Fruit fly (Drosophila melanogaster) whole organism, adult: ENCODE results near the gene betaNACtes1.
A peak's percentile ranks its signal among the peaks of the same experiment; 100 is the strongest.

ENCODE experiments used
- CG12768 ChIP-seq: fragments of 200-800 bp; sonication (Bioruptor generic); optimal IDR thresholded peaks from 2 replicates; lab custom pipeline; 2017; ENCODE audit warnings: missing biosample characterization, missing genetic modification characterization, mild to moderate bottlenecking, moderate library complexity, missing genetic modification reagents
- CG33017 ChIP-seq: fragments of 200-800 bp; sonication (Bioruptor generic); optimal IDR thresholded peaks from 2 replicates; lab custom pipeline; 2018; ENCODE audit warnings: missing biosample characterization, mild to moderate bottlenecking, missing genetic modification characterization, moderate library complexity
- CG5204 ChIP-seq: fragments of 200-800 bp; sonication (Bioruptor generic); optimal IDR thresholded peaks from 2 replicates; lab custom pipeline; 2016; ENCODE audit warnings: missing biosample characterization, missing genetic modification characterization
- CG7045 ChIP-seq: fragments of 200-800 bp; sonication (Bioruptor generic); optimal IDR thresholded peaks from 2 replicates; lab custom pipeline; 2017; ENCODE audit warnings: missing biosample characterization, mild to moderate bottlenecking, missing genetic modification characterization
- Hr96 ChIP-seq: fragments of 200-800 bp; sonication (Bioruptor generic); optimal IDR thresholded peaks from 2 replicates; lab custom pipeline; 2016; ENCODE audit warnings: missing biosample characterization, missing genetic modification characterization
- Mnt ChIP-seq: fragments of 200-800 bp; sonication (Bioruptor generic); optimal IDR thresholded peaks from 2 replicates; lab custom pipeline; 2016; ENCODE audit warnings: missing biosample characterization, mild to moderate bottlenecking, missing genetic modification characterization
- bab1 ChIP-seq: fragments of 200-800 bp; sonication (Bioruptor generic); optimal IDR thresholded peaks from 3 replicates; lab custom pipeline; 2019; ENCODE audit warnings: missing biosample characterization, mild to moderate bottlenecking, missing genetic modification characterization, moderate library complexity
- cnc ChIP-seq, 2 experiments: fragments of >200 bp; optimal IDR thresholded peaks; 2 replicates each; lab custom pipeline; 2017
- kay ChIP-seq: fragments of 200-800 bp; sonication (Bioruptor generic); peaks from one replicate; lab custom pipeline; 2016; ENCODE audit warnings: missing biosample characterization, missing genetic modification characterization, borderline replicate concordance
- tj ChIP-seq: fragments of 200-800 bp; sonication (Bioruptor generic); optimal IDR thresholded peaks from 3 replicates; lab custom pipeline; 2017; ENCODE audit warnings: missing biosample characterization, mild to moderate bottlenecking, missing genetic modification characterization, moderate library complexity

DNA sequence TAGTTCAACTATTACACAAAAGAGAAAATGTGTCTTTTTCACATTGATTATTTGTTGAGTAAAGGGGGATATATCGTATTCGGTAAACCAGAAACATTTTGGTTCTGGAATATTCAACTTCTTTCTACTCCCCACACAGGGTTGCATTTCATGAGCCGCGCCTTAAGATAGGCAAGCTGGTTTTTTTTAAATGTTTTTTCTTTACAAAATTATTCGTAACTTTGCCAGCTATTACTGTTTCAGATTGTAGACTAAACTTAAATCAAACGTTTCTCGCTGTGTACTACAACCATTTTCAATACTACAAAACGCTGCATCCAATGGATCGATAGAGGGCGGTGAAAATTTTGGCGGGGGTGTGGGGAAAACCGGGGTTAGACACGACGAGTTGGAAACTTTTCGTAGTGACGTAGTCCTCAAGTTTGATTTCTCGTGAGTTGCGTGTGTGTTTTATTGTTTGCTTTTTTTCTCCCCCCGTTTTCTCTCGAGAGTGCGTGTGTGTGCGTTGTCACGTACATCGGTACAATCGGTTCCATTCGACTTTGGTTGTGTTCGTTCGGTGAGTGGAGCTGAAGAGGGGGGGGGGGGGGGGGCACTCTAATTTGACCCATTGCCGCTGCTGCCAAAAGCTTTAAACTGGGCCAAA, 41.2 kb upstream of the betaNACtes1 start:
- no peak for TF ChIP-seq kay (GFP tag; lab: Kevin White, UChicago)
- no peak for TF ChIP-seq CG12768 (GFP tag; lab: Kevin White, UChicago)
- no peak for TF ChIP-seq CG5204 (GFP tag; lab: Kevin White, UChicago)
- no peak for TF ChIP-seq CG7045
- no peak for TF ChIP-seq bab1 (GFP tag; lab: Kevin White, UChicago)
- no peak for TF ChIP-seq Hr96 (GFP tag; lab: Kevin White, UChicago)
- no peak for TF ChIP-seq Mnt (GFP tag; lab: Kevin White, UChicago)
- TF ChIP-seq tj: peak; percentile 35
- no peak for TF ChIP-seq CG33017 (tag; lab: Kevin White, UChicago)
- no peak for TF ChIP-seq cnc (optimal IDR thresholded peaks at IDR 0.05; lab: Kevin White, UChicago)
